Worm (Caenorhabditis elegans): ENCODE data around the gene arrd-28.

Gene arrd-28

DNA sequence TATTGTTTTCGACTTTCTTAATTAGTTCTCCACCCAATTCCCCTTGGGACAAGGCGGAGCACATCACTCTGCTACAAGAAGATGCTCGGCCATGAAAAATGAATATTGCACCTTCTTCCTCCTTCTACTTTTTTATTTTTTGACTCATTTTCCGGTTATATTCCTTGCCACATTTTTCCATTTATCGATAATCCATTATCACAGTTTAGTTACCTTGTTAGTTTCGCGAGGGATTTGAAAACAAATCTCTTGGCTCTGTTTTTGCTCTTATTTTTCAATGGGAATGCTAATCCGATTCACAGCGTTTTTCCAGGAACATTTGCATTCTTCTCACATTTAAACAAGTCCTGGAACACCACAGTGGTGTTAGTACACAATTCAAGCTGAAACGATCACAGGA is 16.8 kb upstream of the arrd-28 start, which contains the start of gene rnp-9:
rnp-9 (plus strand) TSS at position 301 of the 400 bp plus-strand sequence.
- TF ChIP-seq B0310.2 (tag; optimal IDR thresholded peaks at IDR 0.05) = no peak
- no peak for TF ChIP-seq aly-1 (tag; optimal IDR thresholded peaks at IDR 0.05)
- TF ChIP-seq ceh-36 (tag; optimal IDR thresholded peaks at IDR 0.05) = no peak
- TF ChIP-seq ama-1 (optimal IDR thresholded peaks at IDR 0.05) = no peak
- TF ChIP-seq hmbx-1 (tag; optimal IDR thresholded peaks at IDR 0.05) = no peak
- TF ChIP-seq flt-1 (GFP tag; IDR thresholded peaks at IDR 0.05) = no peak
- TF ChIP-seq sea-1 (GFP tag; conservative IDR thresholded peaks at IDR 0.05) = no peak
- TF ChIP-seq tbx-11 (GFP tag; IDR thresholded peaks at IDR 0.05) = no peak

DNA sequence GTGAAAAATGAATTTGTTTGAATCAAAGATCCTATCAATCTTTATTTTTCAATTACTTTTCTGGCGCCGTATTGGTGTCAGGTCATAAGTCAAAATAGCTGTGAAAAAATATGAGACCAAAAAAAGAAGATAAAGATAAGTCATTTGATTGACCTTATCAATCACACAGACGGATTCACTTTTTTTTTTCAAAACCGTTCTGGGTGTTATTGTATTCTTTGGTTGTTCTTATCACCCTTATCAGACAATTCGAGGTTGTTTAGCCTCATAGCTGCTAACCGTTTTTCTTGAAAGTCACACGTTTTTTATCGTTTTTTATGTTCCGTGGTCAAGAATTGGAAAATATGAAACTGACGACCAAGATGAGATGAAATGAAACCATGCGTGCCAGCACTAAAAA is 15.3 kb upstream of the arrd-28 start:
- TF ChIP-seq F13C5.2 (tag; optimal IDR thresholded peaks at IDR 0.05) = no peak
- no peak for TF ChIP-seq flt-1 (GFP tag; IDR thresholded peaks at IDR 0.05)
- TF ChIP-seq aly-1 (tag; optimal IDR thresholded peaks at IDR 0.05) = no peak
- TF ChIP-seq ceh-13 (GFP tag; optimal IDR thresholded peaks at IDR 0.05) = no peak
- TF ChIP-seq ets-7 (tag; optimal IDR thresholded peaks at IDR 0.05) = no peak
- TF ChIP-seq tra-4 (tag; optimal IDR thresholded peaks at IDR 0.05) = no peak
- TF ChIP-seq ama-1 (optimal IDR thresholded peaks at IDR 0.05) = no peak
- TF ChIP-seq tbx-37 (GFP tag; conservative IDR thresholded peaks at IDR 0.05) = no peak
- TF ChIP-seq B0310.2 (tag; optimal IDR thresholded peaks at IDR 0.05) = no peak
- TF ChIP-seq tbx-11 (GFP tag; IDR thresholded peaks at IDR 0.05) = no peak
- no peak for TF ChIP-seq hmg-4 (GFP tag; optimal IDR thresholded peaks at IDR 0.05)
- no peak for TF ChIP-seq ceh-36 (tag; optimal IDR thresholded peaks at IDR 0.05)
- no peak for TF ChIP-seq sea-1 (GFP tag; conservative IDR thresholded peaks at IDR 0.05)
- TF ChIP-seq hmbx-1 (tag; optimal IDR thresholded peaks at IDR 0.05) = no peak
- TF ChIP-seq hnd-1 (tag; optimal IDR thresholded peaks at IDR 0.05) = no peak
- TF ChIP-seq pes-1 (GFP tag; IDR thresholded peaks at IDR 0.05) = no peak
- TF ChIP-seq scrt-1 (GFP tag; IDR thresholded peaks at IDR 0.05) = no peak

DNA sequence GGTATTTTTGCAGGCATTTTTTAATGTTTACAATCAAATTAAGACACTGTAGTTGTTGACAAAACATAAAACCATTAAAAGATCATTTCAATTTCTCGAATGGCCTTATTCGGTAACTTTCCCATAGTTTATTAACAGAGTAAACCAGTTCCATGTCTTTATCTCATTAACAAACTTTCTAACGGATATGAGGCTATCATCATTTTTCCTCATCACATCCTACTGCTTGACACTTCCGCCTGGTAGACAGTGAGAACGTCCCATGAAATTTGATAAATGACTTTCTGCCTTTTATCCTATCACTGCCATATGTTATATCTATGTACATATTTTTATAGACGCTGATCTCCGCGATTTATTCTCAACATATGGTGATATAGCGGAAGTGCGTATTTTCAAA is 13.2 kb upstream of the arrd-28 start:
- TF ChIP-seq F13C5.2 (tag; optimal IDR thresholded peaks at IDR 0.05) (no peak), aly-1 (tag; optimal IDR thresholded peaks at IDR 0.05) (no peak)

DNA sequence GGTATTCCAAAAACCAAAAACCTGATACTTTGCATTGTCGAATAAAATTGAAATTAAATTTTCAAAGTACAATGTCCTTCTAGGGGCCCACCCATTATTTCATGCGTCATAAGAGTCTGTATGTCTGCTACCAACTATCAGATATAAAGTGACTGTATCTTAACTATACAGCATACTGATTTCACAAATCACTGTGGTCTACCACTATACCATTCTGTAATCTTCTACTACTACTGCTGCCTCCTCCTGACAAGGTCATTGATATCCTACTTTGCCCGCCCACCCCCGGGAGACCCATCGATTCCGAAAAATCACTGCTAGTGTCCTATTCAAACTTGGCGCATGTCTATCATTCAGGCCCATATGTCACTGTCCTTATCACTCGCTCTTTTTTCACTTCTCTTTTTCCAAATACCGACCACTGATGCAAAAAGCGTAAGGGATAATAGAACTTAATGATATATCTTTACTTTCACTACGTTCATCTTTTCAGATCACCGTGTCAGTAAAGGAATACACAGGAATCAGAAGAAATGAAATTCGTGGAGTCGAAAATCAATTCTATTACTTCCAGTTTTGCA is 11.7 kb upstream of the arrd-28 start, which contains the start of gene C07A4.2:
C07A4.2 (plus strand) TSS at position 195 of the 581 bp plus-strand sequence.
- TF ChIP-seq ets-7 (tag; optimal IDR thresholded peaks at IDR 0.05) (no peak), ceh-36 (tag; optimal IDR thresholded peaks at IDR 0.05) (no peak), tbx-11 (GFP tag; IDR thresholded peaks at IDR 0.05) (no peak), hmbx-1 (tag; optimal IDR thresholded peaks at IDR 0.05) (no peak), scrt-1 (GFP tag; IDR thresholded peaks at IDR 0.05) (no peak), flt-1 (GFP tag; IDR thresholded peaks at IDR 0.05) (no peak), ceh-13 (GFP tag; optimal IDR thresholded peaks at IDR 0.05) (no peak), tra-4 (tag; optimal IDR thresholded peaks at IDR 0.05) (no peak), F13C5.2 (tag; optimal IDR thresholded peaks at IDR 0.05) (no peak), tbx-37 (GFP tag; conservative IDR thresholded peaks at IDR 0.05) (no peak), ama-1 (optimal IDR thresholded peaks at IDR 0.05) (no peak)

DNA sequence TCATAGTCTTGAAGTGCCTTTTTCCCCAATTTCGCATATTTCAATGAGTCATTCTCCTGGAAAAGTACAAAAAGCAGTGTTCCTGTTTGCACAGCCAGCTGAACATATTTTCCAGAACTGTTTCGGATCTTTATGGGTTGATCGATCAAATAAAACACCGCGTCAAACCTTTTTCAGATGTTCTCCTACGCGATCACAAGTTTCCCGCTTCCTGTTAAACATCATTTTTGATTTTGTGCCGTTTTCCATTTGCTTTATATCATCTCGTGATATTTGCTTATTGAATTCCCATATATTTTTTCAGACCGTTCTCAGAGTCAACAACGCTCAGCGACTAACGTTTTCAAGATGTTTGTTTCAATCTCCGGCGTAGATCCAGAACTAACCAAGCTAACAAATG is 9.1 kb upstream of the arrd-28 start, which contains the start of gene C07A4.3:
C07A4.3 (plus strand) TSS at position 301 of the 400 bp plus-strand sequence.
- no peak for TF ChIP-seq aly-1 (tag; optimal IDR thresholded peaks at IDR 0.05)
- TF ChIP-seq F13C5.2 (tag; optimal IDR thresholded peaks at IDR 0.05) = no peak
- TF ChIP-seq hmg-4 (GFP tag; optimal IDR thresholded peaks at IDR 0.05) = no peak
- no peak for TF ChIP-seq ets-7 (tag; optimal IDR thresholded peaks at IDR 0.05)
- no peak for TF ChIP-seq B0310.2 (tag; optimal IDR thresholded peaks at IDR 0.05)
- TF ChIP-seq tra-4 (tag; optimal IDR thresholded peaks at IDR 0.05) = no peak
- no peak for TF ChIP-seq hnd-1 (tag; optimal IDR thresholded peaks at IDR 0.05)
- TF ChIP-seq ceh-36 (tag; optimal IDR thresholded peaks at IDR 0.05) = no peak
- TF ChIP-seq sea-1 (GFP tag; conservative IDR thresholded peaks at IDR 0.05) = no peak
- TF ChIP-seq ama-1 (optimal IDR thresholded peaks at IDR 0.05) = no peak
- no peak for TF ChIP-seq scrt-1 (GFP tag; IDR thresholded peaks at IDR 0.05)
- TF ChIP-seq pes-1 (GFP tag; IDR thresholded peaks at IDR 0.05) = no peak
- TF ChIP-seq tbx-11 (GFP tag; IDR thresholded peaks at IDR 0.05) = no peak
- TF ChIP-seq tbx-37 (GFP tag; conservative IDR thresholded peaks at IDR 0.05) = no peak
- TF ChIP-seq hmbx-1 (tag; optimal IDR thresholded peaks at IDR 0.05) = no peak

DNA sequence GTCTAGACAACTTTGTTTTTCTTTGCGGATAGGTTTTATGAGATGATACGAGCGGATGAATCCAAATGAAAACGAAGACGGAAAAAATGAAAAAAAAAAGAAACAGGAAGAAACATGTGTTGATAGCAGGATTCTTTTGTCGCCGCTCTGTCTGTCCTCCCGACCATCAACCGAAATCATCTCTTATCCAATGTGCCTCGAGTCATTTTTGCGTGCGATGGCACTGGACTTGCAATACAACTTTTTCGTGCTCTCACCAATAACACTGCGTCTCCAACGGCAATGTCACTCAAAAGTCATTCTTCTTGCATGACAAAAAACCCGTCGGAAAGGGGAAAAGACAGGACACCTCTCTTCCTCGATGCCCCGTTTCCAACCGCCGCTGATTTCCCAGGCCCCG is 7.5 kb upstream of the arrd-28 start, which contains the start of gene ncs-4:
ncs-4 (plus strand) TSS at position 227 of the 400 bp plus-strand sequence.
- no peak for TF ChIP-seq hmbx-1 (tag; optimal IDR thresholded peaks at IDR 0.05)
- no peak for TF ChIP-seq hnd-1 (tag; optimal IDR thresholded peaks at IDR 0.05)
- TF ChIP-seq flt-1 (GFP tag; IDR thresholded peaks at IDR 0.05) = no peak; the same call in 1 of the 2 replicates
- no peak for TF ChIP-seq aly-1 (tag; optimal IDR thresholded peaks at IDR 0.05)
- TF ChIP-seq ceh-36 (tag; optimal IDR thresholded peaks at IDR 0.05) = no peak
- no peak for TF ChIP-seq scrt-1 (GFP tag; IDR thresholded peaks at IDR 0.05)
- no peak for TF ChIP-seq hmg-4 (GFP tag; optimal IDR thresholded peaks at IDR 0.05)
- no peak for TF ChIP-seq sea-1 (GFP tag; conservative IDR thresholded peaks at IDR 0.05)
- no peak for TF ChIP-seq B0310.2 (tag; optimal IDR thresholded peaks at IDR 0.05)
- TF ChIP-seq pes-1 (GFP tag; IDR thresholded peaks at IDR 0.05) = no peak
- TF ChIP-seq ets-7 (tag; optimal IDR thresholded peaks at IDR 0.05) = no peak
- TF ChIP-seq F13C5.2 (tag; optimal IDR thresholded peaks at IDR 0.05) = no peak
- no peak for TF ChIP-seq tbx-37 (GFP tag; conservative IDR thresholded peaks at IDR 0.05)
- TF ChIP-seq tra-4 (tag; optimal IDR thresholded peaks at IDR 0.05) = no peak
- TF ChIP-seq ama-1 (optimal IDR thresholded peaks at IDR 0.05) = no peak
- no peak for TF ChIP-seq ceh-13 (GFP tag; optimal IDR thresholded peaks at IDR 0.05)
- TF ChIP-seq tbx-11 (GFP tag; IDR thresholded peaks at IDR 0.05) = no peak

DNA sequence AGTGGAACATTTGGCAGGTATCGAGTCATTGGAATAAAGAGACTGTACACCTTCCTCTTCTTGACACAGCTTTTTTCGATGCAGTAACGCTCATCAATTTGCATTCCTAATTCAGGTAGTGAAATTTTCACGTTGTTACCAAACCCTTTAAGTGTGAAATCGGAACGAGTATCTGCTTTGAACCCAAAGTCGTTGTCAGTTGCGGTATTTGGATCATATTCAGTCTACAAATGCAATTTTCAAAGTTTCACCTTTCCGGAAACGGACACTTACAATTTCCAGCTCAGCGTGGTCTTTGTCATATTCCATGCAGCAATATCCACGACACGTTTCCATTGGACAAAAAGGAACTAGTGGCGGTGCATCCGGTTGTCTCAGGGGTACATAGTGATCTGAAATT is 1.2 kb upstream of the arrd-28 start:
- TF ChIP-seq sea-1 (GFP tag; conservative IDR thresholded peaks at IDR 0.05) (no peak), hnd-1 (tag; optimal IDR thresholded peaks at IDR 0.05) (no peak), scrt-1 (GFP tag; IDR thresholded peaks at IDR 0.05) (no peak)

DNA sequence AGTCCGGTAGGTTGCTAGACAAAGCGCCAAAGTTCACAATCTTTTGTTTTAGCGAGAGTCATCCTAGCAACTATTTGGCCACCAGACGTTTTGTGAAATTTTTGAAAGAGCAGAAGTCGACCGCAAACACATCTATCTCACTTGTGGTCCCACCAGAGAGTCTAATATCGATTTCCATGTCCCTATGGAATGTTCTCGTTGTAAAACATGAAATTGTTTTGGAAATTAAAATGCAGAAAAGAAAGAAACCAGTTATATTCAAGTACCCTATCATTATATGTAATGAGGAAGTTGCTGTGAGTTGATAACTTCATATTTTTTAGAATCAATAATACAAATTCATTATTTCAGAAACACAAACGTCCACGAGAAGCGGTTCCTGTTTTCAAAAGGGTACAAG is 913 bp downstream of the arrd-28 start:
- TF ChIP-seq B0310.2 (tag; optimal IDR thresholded peaks at IDR 0.05) (no peak), hnd-1 (tag; optimal IDR thresholded peaks at IDR 0.05) (no peak), flt-1 (GFP tag; IDR thresholded peaks at IDR 0.05) (no peak), hmg-4 (GFP tag; optimal IDR thresholded peaks at IDR 0.05) (no peak), ceh-36 (tag; optimal IDR thresholded peaks at IDR 0.05) (no peak), tbx-11 (GFP tag; IDR thresholded peaks at IDR 0.05) (no peak), aly-1 (tag; optimal IDR thresholded peaks at IDR 0.05) (no peak), pes-1 (GFP tag; IDR thresholded peaks at IDR 0.05) (no peak), ama-1 (optimal IDR thresholded peaks at IDR 0.05) (no peak), ceh-13 (GFP tag; optimal IDR thresholded peaks at IDR 0.05) (no peak), F13C5.2 (tag; optimal IDR thresholded peaks at IDR 0.05) (no peak), tbx-37 (GFP tag; conservative IDR thresholded peaks at IDR 0.05) (no peak), scrt-1 (GFP tag; IDR thresholded peaks at IDR 0.05) (no peak), hmbx-1 (tag; optimal IDR thresholded peaks at IDR 0.05) (no peak), sea-1 (GFP tag; conservative IDR thresholded peaks at IDR 0.05) (no peak)
